Worm (Caenorhabditis elegans): ENCODE measurements around the gene gst-30.
A peak's percentile ranks its signal among the peaks of the same experiment; 100 is the strongest.

gst-30 gene

ce11 chrII:4942397-4942796 lies 7.5 kb upstream of the gst-30 start (continued):
- TF ChIP-seq nhr-76 (tag; optimal IDR thresholded peaks at IDR 0.05): no peak
- TF ChIP-seq ces-1 (GFP tag; optimal IDR thresholded peaks at IDR 0.05): no peak
- TF ChIP-seq attf-4 (tag; optimal IDR thresholded peaks at IDR 0.05): no peak
- TF ChIP-seq hif-1 (tag; optimal IDR thresholded peaks at IDR 0.05): peak in 1 of 2 experiments; percentile 32
- TF ChIP-seq lin-1 (GFP tag; IDR thresholded peaks at IDR 0.05): peak; percentile 22; the same call in 1 of the 2 replicates
- TF ChIP-seq nhr-10 (tag; optimal IDR thresholded peaks at IDR 0.05): no peak
- peak; percentile 4 to 31 for TF ChIP-seq daf-16 (GFP tag; optimal IDR thresholded peaks at IDR 0.05)
- peak; percentile 37 for TF ChIP-seq daf-16 (tag; optimal IDR thresholded peaks at IDR 0.05)
- peak; percentile 58; the same call in 1 of the 2 replicates for TF ChIP-seq mdt-29 (GFP tag; IDR thresholded peaks at IDR 0.05)
- TF ChIP-seq gei-8 (GFP tag; optimal IDR thresholded peaks at IDR 0.05): peak; percentile 56
- TF ChIP-seq ama-1 (optimal IDR thresholded peaks at IDR 0.05): peak; percentile 90
- TF ChIP-seq mxl-2 (GFP tag; conservative IDR thresholded peaks at IDR 0.05): no peak; the same call in 1 of the 2 replicates
- peak; percentile 79 for TF ChIP-seq ctbp-1 (GFP tag; IDR thresholded peaks at IDR 0.05)
- no peak for TF ChIP-seq pqm-1 (tag; optimal IDR thresholded peaks at IDR 0.05)
- TF ChIP-seq skn-1 (tag; optimal IDR thresholded peaks at IDR 0.05): no peak
- TF ChIP-seq lin-15B (tag; optimal IDR thresholded peaks at IDR 0.05): no peak
- no peak for TF ChIP-seq dpl-1 (GFP tag; optimal IDR thresholded peaks at IDR 0.05)

- TF ChIP-seq nhr-11 (tag; optimal IDR thresholded peaks at IDR 0.05) (no peak), ceh-44 (GFP tag; IDR thresholded peaks at IDR 0.05) (no peak), mep-1 (tag; optimal IDR thresholded peaks at IDR 0.05) (no peak), jun-1 (tag; optimal IDR thresholded peaks at IDR 0.05) (no peak), mdt-29 (GFP tag; IDR thresholded peaks at IDR 0.05) (no peak), nhr-42 (GFP tag; IDR thresholded peaks at IDR 0.05) (no peak), D1046.2 (GFP tag; IDR thresholded peaks at IDR 0.05) (no peak), Y105C5A.15 (GFP tag; IDR thresholded peaks at IDR 0.05) (no peak), lin-38 (GFP tag; IDR thresholded peaks at IDR 0.05) (no peak), hlh-30 (tag; optimal IDR thresholded peaks at IDR 0.05; ENCODE audit: insufficient read depth) (peak; percentile 1), pqm-1 (tag; optimal IDR thresholded peaks at IDR 0.05) (peak; percentile 4), ama-1 (optimal IDR thresholded peaks at IDR 0.05) (peak; percentile 27), nhr-111 (GFP tag; optimal IDR thresholded peaks at IDR 0.05) (no peak), lin-39 (tag; optimal IDR thresholded peaks at IDR 0.05) (no peak), ces-1 (GFP tag; optimal IDR thresholded peaks at IDR 0.05) (no peak), lin-15B (tag; optimal IDR thresholded peaks at IDR 0.05) (no peak), skn-1 (tag; optimal IDR thresholded peaks at IDR 0.05) (no peak), F49E8.2 (tag; optimal IDR thresholded peaks at IDR 0.05; ENCODE audit: borderline replicate concordance) (no peak), spr-3 (GFP tag; optimal IDR thresholded peaks at IDR 0.05) (no peak), hif-1 (tag; optimal IDR thresholded peaks at IDR 0.05) (peak; percentile 41 to 99), ceh-82 (tag; optimal IDR thresholded peaks at IDR 0.05) (no peak), lsy-2 (tag; optimal IDR thresholded peaks at IDR 0.05) (peak in 1 of 2 experiments; percentile 38), unc-130 (GFP tag; optimal IDR thresholded peaks at IDR 0.05) (no peak), daf-12 (tag; optimal IDR thresholded peaks at IDR 0.05) (no peak), hlh-11 (tag; optimal IDR thresholded peaks at IDR 0.05) (peak; percentile 5), fos-1 (tag; optimal IDR thresholded peaks at IDR 0.05) (no peak), duxl-1 (tag; optimal IDR thresholded peaks at IDR 0.05; ENCODE audit: poor library complexity) (no peak), ctbp-1 (GFP tag; IDR thresholded peaks at IDR 0.05) (no peak), ceh-20 (GFP tag; IDR thresholded peaks at IDR 0.05) (0 out of 2 replicates have a peak, but pooled peaks have one; percentile 39), nhr-10 (tag; optimal IDR thresholded peaks at IDR 0.05) (peak; percentile 5), daf-16 (GFP tag; optimal IDR thresholded peaks at IDR 0.05) (peak in 1 of 2 experiments; percentile 39), daf-16 (tag; optimal IDR thresholded peaks at IDR 0.05) (peak; percentile 70), dpl-1 (GFP tag; optimal IDR thresholded peaks at IDR 0.05) (peak; percentile 2), F10B5.3 (tag; optimal IDR thresholded peaks at IDR 0.05) (no peak), aly-2 (tag; optimal IDR thresholded peaks at IDR 0.05) (no peak), nhr-28 (tag; optimal IDR thresholded peaks at IDR 0.05) (peak; percentile 41), unc-39 (tag; optimal IDR thresholded peaks at IDR 0.05) (no peak), F26F4.8 (GFP tag; conservative IDR thresholded peaks at IDR 0.05) (no peak), lin-13 (GFP tag; optimal IDR thresholded peaks at IDR 0.05) (no peak), mxl-3 (GFP tag; optimal IDR thresholded peaks at IDR 0.05) (no peak), saeg-2 (GFP tag; IDR thresholded peaks at IDR 0.05) (no peak), madf-9 (GFP tag; conservative IDR thresholded peaks at IDR 0.05) (no peak), php-3 (GFP tag; IDR thresholded peaks at IDR 0.05) (peak; percentile 68)
Observed at ce11 chrII:4941541-4942206, 6.8 kb upstream of the gst-30 start, which contains the start of gene ZK546.19. Gene ZK546.19 (plus strand): TSS chrII:4941726.

All from whole organism, L4 larva.